Worm (Caenorhabditis elegans): Measurements from ENCODE around the gene grsp-4.

The grsp-4 gene

DNA sequence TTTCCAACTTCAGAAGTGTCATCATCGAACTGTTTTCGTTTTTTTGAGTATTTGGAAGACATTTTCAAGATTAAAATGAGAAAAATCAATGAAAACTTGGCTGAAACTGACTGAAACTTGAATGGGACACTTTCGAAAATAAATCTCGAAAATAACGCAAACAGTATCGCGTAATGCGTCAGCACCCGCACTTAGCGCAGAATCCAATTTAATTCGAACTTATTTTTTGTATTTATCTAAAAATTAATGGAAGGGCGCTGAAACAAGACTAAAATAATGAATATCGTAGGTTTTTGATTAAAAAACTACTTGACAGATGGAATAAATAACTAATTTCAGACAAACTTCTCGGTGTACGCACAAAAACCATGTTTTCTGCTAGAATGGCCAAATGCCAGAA, 49.2 kb upstream of the grsp-4 start, which contains the start of the genes snu-66 and ints-9 (continued):
- TF ChIP-seq ztf-18 (tag; optimal IDR thresholded peaks at IDR 0.05): peak; percentile 93

DNA sequence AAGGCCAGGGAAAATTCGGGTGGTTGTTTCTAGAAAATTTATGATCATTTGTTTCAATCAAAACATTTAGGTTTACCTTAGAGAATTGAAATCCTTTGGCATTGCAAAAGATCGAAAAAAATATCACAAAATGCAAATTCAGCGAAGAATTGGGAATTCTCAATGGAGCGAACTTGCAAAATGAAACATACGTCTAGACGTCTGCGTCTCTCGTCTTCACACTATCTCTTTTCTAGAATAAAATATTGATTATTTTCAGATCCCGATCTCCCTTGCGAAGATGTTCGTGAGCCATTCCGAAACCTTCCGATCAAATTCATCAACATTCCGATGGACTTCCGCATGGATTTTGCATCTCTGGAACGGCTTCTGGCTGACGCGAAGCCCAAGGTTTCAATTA, 44.4 kb upstream of the grsp-4 start, which contains the start of gene ets-6:
Gene ets-6, minus strand, starts transcription at position 169 of the 400 bp plus-strand sequence.
- peak; percentile 25; the same call in 1 of the 2 replicates for TF ChIP-seq ekl-4 (GFP tag; IDR thresholded peaks at IDR 0.05)
- no peak for TF ChIP-seq nhr-27 (tag; optimal IDR thresholded peaks at IDR 0.05)
- no peak for TF ChIP-seq ceh-100 (GFP tag; IDR thresholded peaks at IDR 0.05)
- no peak for TF ChIP-seq ceh-27 (GFP tag; optimal IDR thresholded peaks at IDR 0.05)
- TF ChIP-seq atf-7 (tag; optimal IDR thresholded peaks at IDR 0.05): no peak
- no peak for TF ChIP-seq let-526 (GFP tag; IDR thresholded peaks at IDR 0.05)
- no peak for TF ChIP-seq Y53F4B.3 (GFP tag; IDR thresholded peaks at IDR 0.05)
- peak; percentile 14 for TF ChIP-seq athp-1 (tag; optimal IDR thresholded peaks at IDR 0.05)
- TF ChIP-seq pha-4 (tag; optimal IDR thresholded peaks at IDR 0.05): no peak
- TF ChIP-seq rcor-1 (GFP tag; IDR thresholded peaks at IDR 0.05): peak; percentile 61
- no peak for TF ChIP-seq akir-1 (GFP tag; optimal IDR thresholded peaks at IDR 0.05)
- no peak for TF ChIP-seq C06A6.2 (GFP tag; conservative IDR thresholded peaks at IDR 0.05)
- no peak for TF ChIP-seq cebp-1 (GFP tag; IDR thresholded peaks at IDR 0.05)
- peak; percentile 17 for TF ChIP-seq cebp-1 (tag; optimal IDR thresholded peaks at IDR 0.05)
- no peak for TF ChIP-seq nhr-80 (tag; optimal IDR thresholded peaks at IDR 0.05)
- TF ChIP-seq B0336.3 (GFP tag; IDR thresholded peaks at IDR 0.05): 0 out of 2 replicates have a peak, but pooled peaks have one; percentile 10
- no peak for TF ChIP-seq sea-2 (GFP tag; IDR thresholded peaks at IDR 0.05)
- TF ChIP-seq D2030.7 (GFP tag; IDR thresholded peaks at IDR 0.05): peak; percentile 34; the same call in 1 of the 2 replicates
- TF ChIP-seq ztf-6 (GFP tag; IDR thresholded peaks at IDR 0.05): no peak
- no peak for TF ChIP-seq let-607 (tag; optimal IDR thresholded peaks at IDR 0.05)
- TF ChIP-seq Y67H2A.10 (GFP tag; conservative IDR thresholded peaks at IDR 0.05): no peak
- TF ChIP-seq him-1 (tag; optimal IDR thresholded peaks at IDR 0.05): no peak
- no peak for TF ChIP-seq die-1 (tag; optimal IDR thresholded peaks at IDR 0.05)
- no peak for TF ChIP-seq snpc-1.3 (tag; optimal IDR thresholded peaks at IDR 0.05; ENCODE audit: insufficient read depth)
- no peak for TF ChIP-seq lir-1 (GFP tag; conservative IDR thresholded peaks at IDR 0.05)
- no peak for TF ChIP-seq attf-6 (GFP tag; IDR thresholded peaks at IDR 0.05)
- TF ChIP-seq snpc-3.4 (tag; optimal IDR thresholded peaks at IDR 0.05): peak; percentile 17
- TF ChIP-seq lin-54 (GFP tag; optimal IDR thresholded peaks at IDR 0.05): peak; percentile 22
- no peak for TF ChIP-seq F55B11.4 (tag; optimal IDR thresholded peaks at IDR 0.05; ENCODE audit: borderline replicate concordance, insufficient read depth)
- no peak for TF ChIP-seq egl-18 (GFP tag; IDR thresholded peaks at IDR 0.05)
- TF ChIP-seq B0261.1 (tag; optimal IDR thresholded peaks at IDR 0.05): no peak
- TF ChIP-seq lsy-27 (tag; optimal IDR thresholded peaks at IDR 0.05; ENCODE audit: borderline replicate concordance, insufficient read depth): no peak
- no peak for TF ChIP-seq cebp-2 (GFP tag; IDR thresholded peaks at IDR 0.05)
- no peak for TF ChIP-seq hmg-20 (GFP tag; IDR thresholded peaks at IDR 0.05)
- TF ChIP-seq efl-1 (GFP tag; optimal IDR thresholded peaks at IDR 0.05): peak; percentile 10
- TF ChIP-seq nfya-2 (GFP tag; IDR thresholded peaks at IDR 0.05): no peak
- TF ChIP-seq lin-40 (tag; optimal IDR thresholded peaks at IDR 0.05): peak; percentile 21
- TF ChIP-seq gei-17 (GFP tag; optimal IDR thresholded peaks at IDR 0.05): no peak
- TF ChIP-seq pbrm-1 (GFP tag; IDR thresholded peaks at IDR 0.05): no peak
- TF ChIP-seq B0035.1 (tag; optimal IDR thresholded peaks at IDR 0.05): no peak
- peak; percentile 93 for TF ChIP-seq mcd-1 (GFP tag; IDR thresholded peaks at IDR 0.05)
- TF ChIP-seq bed-1 (GFP tag; IDR thresholded peaks at IDR 0.05): no peak
- no peak for TF ChIP-seq F33H1.4 (GFP tag; IDR thresholded peaks at IDR 0.05)
- TF ChIP-seq ztf-18 (tag; optimal IDR thresholded peaks at IDR 0.05): peak; percentile 65
- no peak for TF ChIP-seq madf-3 (GFP tag; IDR thresholded peaks at IDR 0.05)
- no peak for TF ChIP-seq nfya-1 (tag; optimal IDR thresholded peaks at IDR 0.05; ENCODE audit: borderline replicate concordance, insufficient read depth)
